Worm (Caenorhabditis elegans) whole organism, L3 larva: Measurements from ENCODE around the gene clec-58.

Source experiments
- ama-1 ChIP-seq: fragments of 150-350 bp; optimal IDR thresholded peaks from 2 replicates; lab custom pipeline; 2018
- ceh-9 ChIP-seq: sonication (generic microtip); optimal IDR thresholded peaks from 2 replicates; lab custom pipeline; 2018; ENCODE audit warnings: missing biosample characterization, missing genetic modification characterization
- daf-12 ChIP-seq: fragments of 150-350 bp; optimal IDR thresholded peaks from 2 replicates; lab custom pipeline; 2014; ENCODE audit warnings: missing biosample characterization, missing genetic modification reagents, missing genetic modification characterization
- egl-27 ChIP-seq: sonication (generic microtip); optimal IDR thresholded peaks from 4 replicates; lab custom pipeline; 2017; ENCODE audit warnings: missing biosample characterization, missing genetic modification reagents, missing genetic modification characterization
- mdl-1 ChIP-seq: fragments of 150-350 bp; optimal IDR thresholded peaks from 2 replicates; lab custom pipeline; 2014; ENCODE audit warnings: missing biosample characterization, missing genetic modification characterization
- nhr-23 ChIP-seq: fragments of 150-350 bp; optimal IDR thresholded peaks from 2 replicates; lab custom pipeline; 2014; ENCODE audit warnings: missing biosample characterization, missing genetic modification reagents, missing genetic modification characterization
- nhr-237 ChIP-seq: fragments of 150-350 bp; optimal IDR thresholded peaks from 2 replicates; lab custom pipeline; 2014; ENCODE audit warnings: missing biosample characterization, missing genetic modification characterization
- nhr-28 ChIP-seq: fragments of 150-350 bp; optimal IDR thresholded peaks from 2 replicates; lab custom pipeline; 2014; ENCODE audit warnings: missing biosample characterization, missing genetic modification characterization
- nhr-76 ChIP-seq: fragments of 150-350 bp; sonication (generic microtip); optimal IDR thresholded peaks from 5 replicates; lab custom pipeline; 2014; ENCODE audit warnings: missing biosample characterization, missing genetic modification characterization
- pha-4 ChIP-seq: fragments of 150-350 bp; optimal IDR thresholded peaks from 2 replicates; lab custom pipeline; 2014; ENCODE audit warnings: missing biosample characterization, missing genetic modification reagents, missing genetic modification characterization
- sea-2 ChIP-seq: fragments of 150-350 bp; sonication (generic microtip); optimal IDR thresholded peaks from 4 replicates; lab custom pipeline; 2014; ENCODE audit warnings: missing biosample characterization, missing genetic modification reagents, missing genetic modification characterization
- unc-62 ChIP-seq: fragments of 150-350 bp; sonication (generic microtip); optimal IDR thresholded peaks from 4 replicates; lab custom pipeline; 2014; ENCODE audit warnings: missing biosample characterization, missing genetic modification reagents, missing genetic modification characterization

- no peak for TF ChIP-seq unc-62
- TF ChIP-seq daf-12 (tag; lab: Kevin White, UChicago): no peak
- TF ChIP-seq sea-2 (GFP tag; lab: Kevin White, UChicago): no peak
- TF ChIP-seq mdl-1 (tag; lab: Kevin White, UChicago): no peak
- TF ChIP-seq ceh-9: no peak
- no peak for TF ChIP-seq pha-4 (tag; lab: Kevin White, UChicago)
- TF ChIP-seq nhr-237 (tag; lab: Kevin White, UChicago): no peak
- no peak for TF ChIP-seq nhr-76 (tag; lab: Kevin White, UChicago)
- TF ChIP-seq egl-27 (tag; lab: Kevin White, UChicago): no peak
- TF ChIP-seq ama-1 (lab: Kevin White, UChicago): no peak
- no peak for TF ChIP-seq nhr-23 (tag; lab: Kevin White, UChicago)
- TF ChIP-seq nhr-28: no peak
Measured at ce11 chrII:10483860-10484259, 7.9 kb upstream of the clec-58 start.
